Worm (Caenorhabditis elegans) whole organism, L3 larva: Measurements from ENCODE around the gene F53A9.1.

Experiments
- ceh-9 ChIP-seq: sonication (generic microtip); optimal IDR thresholded peaks from 2 replicates; lab custom pipeline; 2018; ENCODE audit warnings: missing biosample characterization, missing genetic modification characterization
- egl-5 ChIP-seq: fragments of 150-350 bp; optimal IDR thresholded peaks from 2 replicates; lab custom pipeline; 2017; ENCODE audit warnings: missing biosample characterization, missing genetic modification reagents, missing genetic modification characterization, inconsistent platforms
- lin-39 ChIP-seq: fragments of 150-350 bp; optimal IDR thresholded peaks from 2 replicates; lab custom pipeline; 2018; ENCODE audit warnings: missing biosample characterization, missing genetic modification reagents, missing genetic modification characterization
- mdl-1 ChIP-seq: fragments of 150-350 bp; optimal IDR thresholded peaks from 2 replicates; lab custom pipeline; 2014; ENCODE audit warnings: missing biosample characterization, missing genetic modification characterization
- nhr-11 ChIP-seq: fragments of 150-350 bp; optimal IDR thresholded peaks from 2 replicates; lab custom pipeline; 2014; ENCODE audit warnings: missing biosample characterization, missing genetic modification characterization
- nhr-23 ChIP-seq: fragments of 150-350 bp; optimal IDR thresholded peaks from 2 replicates; lab custom pipeline; 2014; ENCODE audit warnings: missing biosample characterization, missing genetic modification reagents, missing genetic modification characterization
- nhr-76 ChIP-seq: fragments of 150-350 bp; sonication (generic microtip); optimal IDR thresholded peaks from 5 replicates; lab custom pipeline; 2014; ENCODE audit warnings: missing biosample characterization, missing genetic modification characterization
- pqm-1 ChIP-seq: fragments of 150-350 bp; optimal IDR thresholded peaks from 2 replicates; lab custom pipeline; 2017; ENCODE audit warnings: missing biosample characterization, missing genetic modification characterization, inconsistent platforms
- unc-62 ChIP-seq: fragments of 150-350 bp; sonication (generic microtip); optimal IDR thresholded peaks from 4 replicates; lab custom pipeline; 2014; ENCODE audit warnings: missing biosample characterization, missing genetic modification reagents, missing genetic modification characterization
- ztf-11 ChIP-seq: fragments of 150-350 bp; optimal IDR thresholded peaks from 2 replicates; lab custom pipeline; 2014; ENCODE audit warnings: missing biosample characterization, missing genetic modification characterization

DNA sequence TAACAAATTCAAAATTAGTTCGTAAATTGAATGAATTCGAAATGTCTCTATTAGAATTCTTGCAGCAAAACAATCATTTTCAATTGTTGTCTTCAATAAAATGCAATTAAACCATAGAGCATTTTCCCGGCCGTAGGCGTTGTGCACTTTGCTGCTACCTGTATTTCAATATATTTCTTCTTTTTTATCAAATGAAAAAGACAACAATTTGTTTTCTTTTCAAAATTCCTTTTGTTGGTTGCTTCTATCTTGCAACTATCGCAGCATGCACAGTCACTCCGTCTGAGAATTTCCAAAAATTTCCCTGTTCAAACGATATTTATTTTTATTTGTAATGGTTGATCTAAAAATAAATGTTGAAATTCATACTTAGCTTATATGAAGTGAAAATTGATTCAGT lies 36.2 kb upstream of the F53A9.1 start:
- TF ChIP-seq lin-39 (tag; lab: Kevin White, UChicago) = no peak
- no peak for TF ChIP-seq pqm-1 (tag; lab: Kevin White, UChicago)
- TF ChIP-seq nhr-11 (tag; lab: Kevin White, UChicago) = no peak
- no peak for TF ChIP-seq mdl-1 (tag; lab: Kevin White, UChicago)
- no peak for TF ChIP-seq egl-5 (tag; lab: Kevin White, UChicago)
- no peak for TF ChIP-seq nhr-76 (tag; lab: Kevin White, UChicago)
- no peak for TF ChIP-seq ztf-11 (tag; lab: Kevin White, UChicago)
- no peak for TF ChIP-seq ceh-9 (tag; lab: Kevin White, UChicago)
- TF ChIP-seq unc-62 (GFP tag; lab: Kevin White, UChicago) = no peak
- no peak for TF ChIP-seq nhr-23
